Worm (Caenorhabditis elegans) whole organism, young adult: ENCODE measurements around the gene grd-13.

ENCODE experiments used
- F52B5.7 ChIP-seq: sonication (generic microtip); optimal IDR thresholded peaks from 2 replicates; lab custom pipeline; 2016; ENCODE audit warnings: mild to moderate bottlenecking, missing genetic modification characterization, missing compliant biosample characterization
- ama-1 ChIP-seq, 3 experiments: fragments of 150-350 bp in 1 of 3; sonication (generic microtip) in 2 of 3; optimal IDR thresholded peaks; 2 replicates each; lab custom pipeline; 2014 to 2018; ENCODE audit warnings: missing biosample characterization in 2 of 3, missing genetic modification characterization in 2 of 3, missing genetic modification reagents in 2 of 3
- aptf-2 ChIP-seq: fragments of 200-800 bp; sonication (Bioruptor generic); conservative IDR thresholded peaks from 2 replicates; pipeline ENCODE4 v1.3.6; 2022; ENCODE audit warnings: missing genetic modification reagents, missing genetic modification characterization, missing compliant biosample characterization
- bed-1 ChIP-seq: fragments of 200-800 bp; sonication (Bioruptor generic); IDR thresholded peaks from 2 replicates; pipeline ENCODE4 v1.3.6; 2022; ENCODE audit warnings: missing genetic modification reagents, missing genetic modification characterization, missing compliant biosample characterization
- egl-18 ChIP-seq: fragments of 200-800 bp; sonication (Bioruptor generic); IDR thresholded peaks from 2 replicates; pipeline ENCODE4 v1.3.6; 2022; ENCODE audit warnings: missing genetic modification reagents, missing genetic modification characterization, missing compliant biosample characterization
- ets-4 ChIP-seq: fragments of 200-800 bp; sonication (Bioruptor generic); optimal IDR thresholded peaks from 2 replicates; lab custom pipeline; 2018; ENCODE audit warnings: mild to moderate bottlenecking, missing genetic modification characterization, missing compliant biosample characterization
- hmg-1.2 ChIP-seq: fragments of 200-800 bp; sonication (Bioruptor generic); IDR thresholded peaks from 2 replicates; pipeline ENCODE4 v1.3.6; 2022; ENCODE audit warnings: missing genetic modification reagents, missing genetic modification characterization, missing compliant biosample characterization
- hmg-20 ChIP-seq: fragments of 200-800 bp; sonication (Bioruptor generic); IDR thresholded peaks from 2 replicates; pipeline ENCODE4 v1.3.6; 2022; ENCODE audit warnings: missing genetic modification reagents, missing genetic modification characterization, missing compliant biosample characterization
- lin-26 ChIP-seq: fragments of 200-800 bp; sonication (Bioruptor generic); IDR thresholded peaks from 2 replicates; pipeline ENCODE4 v1.3.6; 2022; ENCODE audit warnings: missing genetic modification reagents, missing genetic modification characterization, missing compliant biosample characterization
- lin-40 ChIP-seq: sonication (generic microtip); optimal IDR thresholded peaks from 2 replicates; lab custom pipeline; 2016; ENCODE audit warnings: missing genetic modification characterization, mild to moderate bottlenecking, missing compliant biosample characterization, missing genotype, missing genetic modification reagents
- nhr-179 ChIP-seq: sonication (generic microtip); optimal IDR thresholded peaks from 2 replicates; lab custom pipeline; 2016; ENCODE audit warnings: mild to moderate bottlenecking, missing genetic modification characterization, missing compliant biosample characterization
- tlf-1 ChIP-seq: fragments of 200-800 bp; sonication (Bioruptor generic); optimal IDR thresholded peaks from 2 replicates; lab custom pipeline; 2018; ENCODE audit warnings: mild to moderate bottlenecking, missing genetic modification characterization, missing compliant biosample characterization
- unc-62 ChIP-seq: fragments of 150-350 bp; optimal IDR thresholded peaks from 2 replicates; lab custom pipeline; 2014; ENCODE audit warnings: missing biosample characterization, missing genetic modification reagents, missing genetic modification characterization
- zim-3 ChIP-seq: sonication (generic microtip); optimal IDR thresholded peaks from 2 replicates; lab custom pipeline; 2017; ENCODE audit warnings: mild to moderate bottlenecking, missing genetic modification characterization, moderate library complexity, missing compliant biosample characterization

ce11 chrIV:3453346-3453745 is 15.2 kb downstream of the grd-13 start, which contains the start of gene srz-23:
- TF ChIP-seq ama-1 (optimal IDR thresholded peaks at IDR 0.05; lab: Kevin White, UChicago) (no peak), ama-1 (GFP tag; optimal IDR thresholded peaks at IDR 0.05; lab: Kevin White, UChicago) (no peak), tlf-1 (no peak), ets-4 (GFP tag; lab: Kevin White, UChicago) (no peak), unc-62 (GFP tag; lab: Kevin White, UChicago) (no peak), F52B5.7 (tag; lab: Kevin White, UChicago) (no peak), hmg-20 (no peak), bed-1 (no peak), lin-40 (tag; lab: Kevin White, UChicago) (no peak), lin-26 (no peak), nhr-179 (tag; lab: Kevin White, UChicago) (no peak), egl-18 (no peak), zim-3 (tag; lab: Kevin White, UChicago) (no peak), aptf-2 (GFP tag; lab: Robert Waterston, UW) (no peak), hmg-1.2 (GFP tag; lab: Robert Waterston, UW) (no peak)
